Worm (Caenorhabditis elegans) whole organism, young adult: Measurements from ENCODE around the gene fbxb-79.

ENCODE experiments used
- B0261.1 ChIP-seq: sonication (generic microtip); optimal IDR thresholded peaks from 2 replicates; lab custom pipeline; 2016; ENCODE audit warnings: mild to moderate bottlenecking, missing genetic modification characterization, moderate library complexity, missing compliant biosample characterization
- B0336.3 ChIP-seq: fragments of 200-800 bp; sonication (Bioruptor generic); IDR thresholded peaks from 2 replicates; pipeline ENCODE4 v1.3.6; 2022; ENCODE audit warnings: missing genetic modification characterization, missing compliant biosample characterization
- D2030.7 ChIP-seq: fragments of 200-800 bp; sonication (Bioruptor generic); IDR thresholded peaks from 2 replicates; pipeline ENCODE4 v1.3.6; 2022; ENCODE audit warnings: missing genetic modification reagents, missing genetic modification characterization, missing compliant biosample characterization
- F39B2.1 ChIP-seq: fragments of 200-800 bp; sonication (Bioruptor generic); IDR thresholded peaks from 2 replicates; pipeline ENCODE4 v1.3.6; 2022; ENCODE audit warnings: missing genetic modification reagents, missing genetic modification characterization, missing compliant biosample characterization
- T07F8.4 ChIP-seq: sonication (generic microtip); optimal IDR thresholded peaks from 2 replicates; lab custom pipeline; 2016; ENCODE audit warnings: mild to moderate bottlenecking, missing genetic modification characterization, moderate library complexity, missing compliant biosample characterization
- Y56A3A.18 ChIP-seq: fragments of 200-800 bp; sonication (Bioruptor generic); IDR thresholded peaks from 2 replicates; pipeline ENCODE4 v1.3.6; 2022; ENCODE audit warnings: missing genetic modification reagents, missing genetic modification characterization, missing compliant biosample characterization
- Y79H2A.3 ChIP-seq: fragments of 200-800 bp; sonication (Bioruptor generic); conservative IDR thresholded peaks from 2 replicates; pipeline ENCODE4 v1.3.6; 2022; ENCODE audit warnings: missing genetic modification reagents, missing genetic modification characterization, missing compliant biosample characterization
- athp-1 ChIP-seq: sonication (generic microtip); optimal IDR thresholded peaks from 2 replicates; lab custom pipeline; 2017; ENCODE audit warnings: mild to moderate bottlenecking, missing genetic modification characterization, missing compliant biosample characterization
- attf-3 ChIP-seq: fragments of 200-800 bp; sonication (Bioruptor generic); conservative IDR thresholded peaks from 2 replicates; pipeline ENCODE4 v1.3.6; 2022; ENCODE audit warnings: missing genetic modification reagents, missing genetic modification characterization, missing compliant biosample characterization
- attf-6 ChIP-seq: fragments of 200-800 bp; sonication (Bioruptor generic); IDR thresholded peaks from 2 replicates; pipeline ENCODE4 v1.3.6; 2022; ENCODE audit warnings: missing genetic modification reagents, missing genetic modification characterization, missing compliant biosample characterization
- ceh-100 ChIP-seq: fragments of 200-800 bp; sonication (Bioruptor generic); IDR thresholded peaks from 2 replicates; pipeline ENCODE4 v1.3.6; 2022; ENCODE audit warnings: missing genetic modification reagents, missing genetic modification characterization, missing compliant biosample characterization
- ceh-27 ChIP-seq: fragments of 200-800 bp; sonication (Bioruptor generic); optimal IDR thresholded peaks from 2 replicates; lab custom pipeline; 2018; ENCODE audit warnings: mild to moderate bottlenecking, missing genetic modification characterization, moderate library complexity, missing compliant biosample characterization
- ceh-79 ChIP-seq: sonication (generic microtip); optimal IDR thresholded peaks from 2 replicates; lab custom pipeline; 2017; ENCODE audit warnings: mild to moderate bottlenecking, missing genetic modification characterization, missing compliant biosample characterization
- ceh-91 ChIP-seq: fragments of 200-800 bp; sonication (Bioruptor generic); IDR thresholded peaks from 2 replicates; pipeline ENCODE4 v1.3.6; 2022; ENCODE audit warnings: missing genetic modification reagents, missing genetic modification characterization, missing compliant biosample characterization
- dox-1 ChIP-seq: fragments of 200-800 bp; sonication (Bioruptor generic); IDR thresholded peaks from 2 replicates; pipeline ENCODE4 v1.3.6; 2022; ENCODE audit warnings: missing genetic modification reagents, missing genetic modification characterization, missing compliant biosample characterization
- egl-18 ChIP-seq: fragments of 200-800 bp; sonication (Bioruptor generic); IDR thresholded peaks from 2 replicates; pipeline ENCODE4 v1.3.6; 2022; ENCODE audit warnings: missing genetic modification reagents, missing genetic modification characterization, missing compliant biosample characterization
- egl-44 ChIP-seq: fragments of 200-800 bp; sonication (Bioruptor generic); IDR thresholded peaks from 2 replicates; pipeline ENCODE4 v1.3.6; 2022; ENCODE audit warnings: missing genetic modification reagents, missing genetic modification characterization, missing compliant biosample characterization
- fkh-3 ChIP-seq: sonication (generic microtip); optimal IDR thresholded peaks from 2 replicates; lab custom pipeline; 2016; ENCODE audit warnings: mild to moderate bottlenecking, missing genetic modification characterization, missing compliant biosample characterization
- hmg-20 ChIP-seq: fragments of 200-800 bp; sonication (Bioruptor generic); IDR thresholded peaks from 2 replicates; pipeline ENCODE4 v1.3.6; 2022; ENCODE audit warnings: missing genetic modification reagents, missing genetic modification characterization, missing compliant biosample characterization
- lag-1 ChIP-seq: fragments of 200-800 bp; sonication (Bioruptor generic); IDR thresholded peaks from 2 replicates; pipeline ENCODE4 v1.3.6; 2022; ENCODE audit warnings: missing genetic modification reagents, missing genetic modification characterization, missing compliant biosample characterization
- lin-35 ChIP-seq, 3 experiments: fragments of 150-350 bp in 2 of 3; sonication (generic microtip) in 1 of 3; optimal IDR thresholded peaks; 2 replicates each; lab custom pipeline; 2014 to 2018; ENCODE audit warnings: missing biosample characterization in 3 of 3, missing genetic modification characterization in 3 of 3, missing genetic modification reagents in 3 of 3
- lsl-1 ChIP-seq: fragments of 200-800 bp; sonication (Bioruptor generic); optimal IDR thresholded peaks from 2 replicates; lab custom pipeline; 2018; ENCODE audit warnings: mild to moderate bottlenecking, missing genetic modification characterization, moderate library complexity, missing compliant biosample characterization
- mxl-1 ChIP-seq: sonication (generic microtip); optimal IDR thresholded peaks from 2 replicates; lab custom pipeline; 2016; ENCODE audit warnings: missing genetic modification characterization, missing compliant biosample characterization
- nfya-1 ChIP-seq: sonication (generic microtip); optimal IDR thresholded peaks from 2 replicates; lab custom pipeline; 2017; ENCODE audit warnings: antibody characterized with exemption, missing compliant biosample characterization, missing genetic modification characterization, borderline replicate concordance; ENCODE audit not compliant: insufficient read depth
- nhr-120 ChIP-seq: fragments of 200-800 bp; sonication (Bioruptor generic); IDR thresholded peaks from 2 replicates; pipeline ENCODE4 v1.3.6; 2022; ENCODE audit warnings: missing genetic modification characterization, missing compliant biosample characterization
- nhr-179 ChIP-seq: sonication (generic microtip); optimal IDR thresholded peaks from 2 replicates; lab custom pipeline; 2016; ENCODE audit warnings: mild to moderate bottlenecking, missing genetic modification characterization, missing compliant biosample characterization
- nhr-27 ChIP-seq: fragments of 200-800 bp; sonication (Bioruptor generic); optimal IDR thresholded peaks from 2 replicates; lab custom pipeline; 2018; ENCODE audit warnings: mild to moderate bottlenecking, missing genetic modification characterization, moderate library complexity, missing compliant biosample characterization
- nhr-80 ChIP-seq: sonication (generic microtip); optimal IDR thresholded peaks from 2 replicates; lab custom pipeline; 2016; ENCODE audit warnings: missing genetic modification characterization, missing compliant biosample characterization
- rpc-1 ChIP-seq, 2 experiments: fragments of 150-350 bp in 1 of 2; sonication (generic microtip) in 1 of 2; optimal IDR thresholded peaks; 2 replicates each; lab custom pipeline; 2014 to 2018; ENCODE audit warnings: missing biosample characterization in 1 of 2, missing genetic modification characterization in 1 of 2, missing genetic modification reagents in 1 of 2, missing genotype in 1 of 2
- sea-2 ChIP-seq: fragments of 200-800 bp; sonication (Bioruptor generic); IDR thresholded peaks from 2 replicates; pipeline ENCODE4 v1.3.6; 2022; ENCODE audit warnings: missing genetic modification characterization, missing compliant biosample characterization
- snpc-1.1 ChIP-seq: sonication (generic microtip); optimal IDR thresholded peaks from 2 replicates; lab custom pipeline; 2017; ENCODE audit warnings: missing genetic modification characterization, mild to moderate bottlenecking, missing compliant biosample characterization, antibody characterized with exemption, moderate library complexity, missing genotype, missing genetic modification reagents; ENCODE audit not compliant: insufficient read depth
- snpc-1.3 ChIP-seq: sonication (generic microtip); optimal IDR thresholded peaks from 2 replicates; lab custom pipeline; 2017; ENCODE audit warnings: missing genetic modification characterization, mild to moderate bottlenecking, missing compliant biosample characterization, antibody characterized with exemption, moderate library complexity, missing genotype, missing genetic modification reagents; ENCODE audit not compliant: insufficient read depth
- somi-1 ChIP-seq: fragments of 200-800 bp; sonication (Bioruptor generic); optimal IDR thresholded peaks from 2 replicates; lab custom pipeline; 2018; ENCODE audit warnings: mild to moderate bottlenecking, missing genetic modification characterization, missing compliant biosample characterization
- sptf-2 ChIP-seq: fragments of 200-800 bp; sonication (Bioruptor generic); optimal IDR thresholded peaks from 2 replicates; lab custom pipeline; 2018; ENCODE audit warnings: mild to moderate bottlenecking, missing genetic modification characterization, missing compliant biosample characterization
- tbp1 ChIP-seq: fragments of 200-800 bp; sonication (Bioruptor generic); optimal IDR thresholded peaks from 2 replicates; lab custom pipeline; 2018; ENCODE audit warnings: mild to moderate bottlenecking, missing genetic modification characterization, missing compliant biosample characterization
- ztf-18 ChIP-seq: sonication (generic microtip); optimal IDR thresholded peaks from 2 replicates; lab custom pipeline; 2016; ENCODE audit warnings: missing genotype, mild to moderate bottlenecking, missing genetic modification characterization, missing compliant biosample characterization
- ztf-25 ChIP-seq: fragments of 200-800 bp; sonication (Bioruptor generic); IDR thresholded peaks from 2 replicates; pipeline ENCODE4 v1.3.6; 2022; ENCODE audit warnings: missing genetic modification reagents, missing genetic modification characterization, missing compliant biosample characterization
- ztf-3 ChIP-seq: fragments of 200-800 bp; sonication (Bioruptor generic); optimal IDR thresholded peaks from 2 replicates; lab custom pipeline; 2018; ENCODE audit warnings: mild to moderate bottlenecking, missing genetic modification characterization, missing compliant biosample characterization

Gene fbxb-79

ce11 chrIV:11189411-11189810 lies at the start of gene fbxb-79:
TSS of gene fbxb-79 (minus strand) at chrIV:11189511.
- TF ChIP-seq F39B2.1 (GFP tag; lab: Robert Waterston, UW) (no peak), nhr-27 (tag; lab: Kevin White, UChicago) (no peak), lag-1 (GFP tag; lab: Robert Waterston, UW) (no peak), somi-1 (GFP tag; lab: Kevin White, UChicago) (no peak), fkh-3 (tag; lab: Kevin White, UChicago) (no peak), nhr-179 (tag; lab: Kevin White, UChicago) (no peak), sptf-2 (no peak), attf-6 (GFP tag; lab: Robert Waterston, UW) (no peak), ceh-79 (tag; lab: Kevin White, UChicago) (no peak)

ce11 chrIV:11235755-11236154 lies 46.4 kb upstream of the fbxb-79 start:
- TF ChIP-seq snpc-1.1 (tag; lab: Kevin White, UChicago) (no peak), dox-1 (no peak), nhr-80 (tag; lab: Kevin White, UChicago) (no peak), B0336.3 (GFP tag; lab: Robert Waterston, UW) (no peak)

- peak; percentile 79 for TF ChIP-seq tbp1 (GFP tag; lab: Kevin White, UChicago)
- peak; percentile 13 for TF ChIP-seq B0261.1
- TF ChIP-seq athp-1: no peak
- no peak for TF ChIP-seq ceh-27 (GFP tag; lab: Kevin White, UChicago)
- no peak for TF ChIP-seq hmg-20 (GFP tag; lab: Robert Waterston, UW)
- no peak for TF ChIP-seq nfya-1 (tag; lab: Kevin White, UChicago)
- peak; percentile 11 for TF ChIP-seq rpc-1 (optimal IDR thresholded peaks at IDR 0.05; lab: Kevin White, UChicago)
- TF ChIP-seq rpc-1 (tag; optimal IDR thresholded peaks at IDR 0.05; lab: Kevin White, UChicago): peak; percentile 69
- no peak for TF ChIP-seq nhr-120 (GFP tag; lab: Robert Waterston, UW)
- 0 out of 2 replicates have a peak, but pooled peaks have one; percentile 9 for TF ChIP-seq D2030.7 (GFP tag; lab: Robert Waterston, UW)
- no peak for TF ChIP-seq Y56A3A.18
- no peak for TF ChIP-seq lsl-1
- TF ChIP-seq, all 124 proteins: peak for 4
Measured at ce11 chrIV:11231376-11231775, 42.1 kb upstream of the fbxb-79 start.

- TF ChIP-seq nhr-80 (tag; lab: Kevin White, UChicago): peak; percentile 29
- TF ChIP-seq mxl-1 (tag; lab: Kevin White, UChicago): no peak
- TF ChIP-seq T07F8.4 (tag; lab: Kevin White, UChicago): no peak
- TF ChIP-seq sea-2 (GFP tag; lab: Robert Waterston, UW): no peak
- TF ChIP-seq ztf-25: no peak
- no peak for TF ChIP-seq lin-35 (GFP tag; optimal IDR thresholded peaks at IDR 0.05; lab: Kevin White, UChicago)
- TF ChIP-seq egl-44 (GFP tag; lab: Robert Waterston, UW): no peak
Measured at ce11 chrIV:11230069-11230468, 40.8 kb upstream of the fbxb-79 start, which contains the start of gene best-7. TSS of gene best-7 (minus strand) at chrIV:11230307.

- no peak for TF ChIP-seq fkh-3 (tag; lab: Kevin White, UChicago)
- no peak for TF ChIP-seq egl-44 (GFP tag; lab: Robert Waterston, UW)
- no peak for TF ChIP-seq Y79H2A.3 (GFP tag; lab: Robert Waterston, UW)
- no peak for TF ChIP-seq ceh-100 (GFP tag; lab: Robert Waterston, UW)
- no peak for TF ChIP-seq attf-3
- TF ChIP-seq ztf-3 (GFP tag; lab: Kevin White, UChicago): no peak
- no peak for TF ChIP-seq ztf-18 (tag; lab: Kevin White, UChicago)
- no peak for TF ChIP-seq egl-18 (GFP tag; lab: Robert Waterston, UW)
- no peak for TF ChIP-seq sea-2 (GFP tag; lab: Robert Waterston, UW)
- TF ChIP-seq snpc-1.3: no peak
- no peak for TF ChIP-seq ceh-91 (GFP tag; lab: Robert Waterston, UW)
- TF ChIP-seq Y56A3A.18: no peak
- TF ChIP-seq rpc-1 (optimal IDR thresholded peaks at IDR 0.05; lab: Kevin White, UChicago): no peak
- TF ChIP-seq rpc-1 (tag; optimal IDR thresholded peaks at IDR 0.05; lab: Kevin White, UChicago): no peak
- TF ChIP-seq athp-1: no peak
- TF ChIP-seq, all 124 proteins: peak for 0
Measured at ce11 chrIV:11229013-11229412, 39.7 kb upstream of the fbxb-79 start.
